Worm (Caenorhabditis elegans) whole organism, L1 larva: Measurements from ENCODE around the gene vha-13.
A peak's percentile ranks its signal among the peaks of the same experiment; 100 is the strongest.

ENCODE experiments used
- C04F5.9 ChIP-seq: sonication (generic microtip); optimal IDR thresholded peaks from 2 replicates; lab custom pipeline; 2016; ENCODE audit warnings: missing genetic modification characterization, missing compliant biosample characterization
- F16B12.6 ChIP-seq: fragments of 150-350 bp; optimal IDR thresholded peaks from 2 replicates; lab custom pipeline; 2014; ENCODE audit warnings: missing biosample characterization, missing genetic modification characterization
- blmp-1 ChIP-seq: fragments of 150-350 bp; optimal IDR thresholded peaks from 2 replicates; lab custom pipeline; 2014; ENCODE audit warnings: missing biosample characterization, missing genetic modification characterization
- ceh-8 ChIP-seq: fragments of 200-800 bp; sonication (Bioruptor generic); optimal IDR thresholded peaks from 2 replicates; lab custom pipeline; 2018; ENCODE audit warnings: mild to moderate bottlenecking, missing genetic modification characterization, moderate library complexity, missing compliant biosample characterization
- ceh-82 ChIP-seq, 3 experiments: fragments of 150-350 bp in 1 of 3; sonication (generic microtip) in 2 of 3; optimal IDR thresholded peaks; 2 replicates each; lab custom pipeline; 2014 to 2017; ENCODE audit warnings: missing biosample characterization in 3 of 3, missing genetic modification characterization in 3 of 3
- dpl-1 ChIP-seq, 3 experiments: fragments of 150-350 bp in 2 of 3; sonication (generic microtip) in 1 of 3; optimal IDR thresholded peaks; 2 replicates each; lab custom pipeline; 2014 to 2017; ENCODE audit warnings: missing biosample characterization in 3 of 3, missing genetic modification characterization in 3 of 3, missing genetic modification reagents in 3 of 3
- efl-1 ChIP-seq, 4 experiments: fragments of 150-350 bp; optimal IDR thresholded peaks in 3 of 4; peaks in 1 of 4; 1 replicate in 1 of 4; 2 replicates in 3 of 4; lab custom pipeline; 2014; ENCODE audit warnings: missing biosample characterization in 2 of 4, missing genetic modification characterization in 2 of 4, missing genetic modification reagents in 2 of 4
- efl-3 ChIP-seq: fragments of 200-800 bp; sonication (Bioruptor generic); optimal IDR thresholded peaks from 2 replicates; lab custom pipeline; 2018; ENCODE audit warnings: mild to moderate bottlenecking, missing genetic modification characterization, missing compliant biosample characterization
- fkh-8 ChIP-seq: sonication (generic microtip); optimal IDR thresholded peaks from 2 replicates; lab custom pipeline; 2016; ENCODE audit warnings: mild to moderate bottlenecking, missing genetic modification characterization, missing compliant biosample characterization
- fos-1 ChIP-seq: fragments of 150-350 bp; optimal IDR thresholded peaks from 2 replicates; lab custom pipeline; 2014; ENCODE audit warnings: missing biosample characterization, missing genetic modification characterization
- grh-1 ChIP-seq: fragments of 200-800 bp; sonication (Bioruptor generic); IDR thresholded peaks from 2 replicates; pipeline ENCODE4 v1.3.6; 2022; ENCODE audit warnings: missing genetic modification reagents, missing genetic modification characterization, missing compliant biosample characterization
- hlh-17 ChIP-seq: fragments of 200-800 bp; sonication (Bioruptor generic); optimal IDR thresholded peaks from 2 replicates; lab custom pipeline; 2018; ENCODE audit warnings: missing genetic modification characterization, mild to moderate bottlenecking, missing compliant biosample characterization, moderate library complexity, borderline replicate concordance
- jun-1 ChIP-seq: fragments of 150-350 bp; optimal IDR thresholded peaks from 2 replicates; lab custom pipeline; 2014; ENCODE audit warnings: missing biosample characterization, missing genetic modification reagents, missing genetic modification characterization
- lin-14 ChIP-seq: fragments of 200-800 bp; sonication (Bioruptor generic); optimal IDR thresholded peaks from 2 replicates; lab custom pipeline; 2018; ENCODE audit warnings: mild to moderate bottlenecking, missing genetic modification characterization, moderate library complexity, missing compliant biosample characterization
- lin-35 ChIP-seq, 2 experiments: fragments of 150-350 bp; optimal IDR thresholded peaks; 2 replicates each; lab custom pipeline; 2014; ENCODE audit warnings: missing biosample characterization in 2 of 2, missing genetic modification characterization in 2 of 2, missing genetic modification reagents in 2 of 2
- lir-3 ChIP-seq: sonication (generic microtip); optimal IDR thresholded peaks from 2 replicates; lab custom pipeline; 2016; ENCODE audit warnings: mild to moderate bottlenecking, missing genetic modification characterization, moderate library complexity, missing compliant biosample characterization; ENCODE audit not compliant: poor library complexity
- lsy-2 ChIP-seq, 2 experiments: fragments of 150-350 bp; optimal IDR thresholded peaks; 2 replicates each; lab custom pipeline; 2014; ENCODE audit warnings: missing biosample characterization in 2 of 2, missing genetic modification characterization in 2 of 2
- mdl-1 ChIP-seq, 2 experiments: fragments of 150-350 bp; optimal IDR thresholded peaks; 2 replicates each; lab custom pipeline; 2014 to 2017; ENCODE audit warnings: missing biosample characterization in 2 of 2, missing genetic modification characterization in 2 of 2, inconsistent platforms in 1 of 2
- mep-1 ChIP-seq: fragments of 150-350 bp; optimal IDR thresholded peaks from 2 replicates; lab custom pipeline; 2014; ENCODE audit warnings: missing biosample characterization, missing genetic modification characterization
- nhr-19 ChIP-seq: fragments of 200-800 bp; sonication (Bioruptor generic); conservative IDR thresholded peaks from 2 replicates; pipeline ENCODE4 v1.3.6; 2022; ENCODE audit warnings: missing genetic modification characterization, missing compliant biosample characterization
- nhr-20 ChIP-seq: sonication (generic microtip); optimal IDR thresholded peaks from 2 replicates; lab custom pipeline; 2016; ENCODE audit warnings: mild to moderate bottlenecking, missing genetic modification characterization, missing compliant biosample characterization
- nhr-47 ChIP-seq: sonication (generic microtip); optimal IDR thresholded peaks from 2 replicates; lab custom pipeline; 2016; ENCODE audit warnings: mild to moderate bottlenecking, missing genetic modification characterization, moderate library complexity, missing compliant biosample characterization
- nhr-71 ChIP-seq: sonication (generic microtip); optimal IDR thresholded peaks from 2 replicates; lab custom pipeline; 2016; ENCODE audit warnings: mild to moderate bottlenecking, missing genetic modification characterization, moderate library complexity, missing compliant biosample characterization
- nhr-84 ChIP-seq: sonication (generic microtip); optimal IDR thresholded peaks from 2 replicates; lab custom pipeline; 2017; ENCODE audit warnings: missing biosample characterization, missing genetic modification characterization
- nhr-90 ChIP-seq: sonication (generic microtip); optimal IDR thresholded peaks from 2 replicates; lab custom pipeline; 2016; ENCODE audit warnings: mild to moderate bottlenecking, missing genetic modification characterization, missing compliant biosample characterization; ENCODE audit not compliant: poor library complexity
- pag-3 ChIP-seq: sonication (generic microtip); optimal IDR thresholded peaks from 2 replicates; lab custom pipeline; 2017; ENCODE audit warnings: missing genetic modification characterization, mild to moderate bottlenecking, missing compliant biosample characterization, antibody characterized with exemption, borderline replicate concordance; ENCODE audit not compliant: insufficient read depth
- rnt-1 ChIP-seq: sonication (generic microtip); optimal IDR thresholded peaks from 2 replicates; lab custom pipeline; 2016; ENCODE audit warnings: mild to moderate bottlenecking, missing genetic modification characterization, moderate library complexity, missing compliant biosample characterization
- snpc-4 ChIP-seq: fragments of 150-350 bp; optimal IDR thresholded peaks from 2 replicates; lab custom pipeline; 2014; ENCODE audit warnings: missing biosample characterization, missing genetic modification characterization
- snu-23 ChIP-seq: sonication (generic microtip); optimal IDR thresholded peaks from 2 replicates; lab custom pipeline; 2016; ENCODE audit warnings: missing genetic modification characterization, missing compliant biosample characterization
- sox-4 ChIP-seq: sonication (generic microtip); optimal IDR thresholded peaks from 2 replicates; lab custom pipeline; 2016; ENCODE audit warnings: missing genetic modification characterization, missing compliant biosample characterization
- swsn-7 ChIP-seq: sonication (generic microtip); optimal IDR thresholded peaks from 2 replicates; lab custom pipeline; 2016; ENCODE audit warnings: missing genetic modification characterization, missing compliant biosample characterization
- tbx-2 ChIP-seq: sonication (generic microtip); optimal IDR thresholded peaks from 2 replicates; lab custom pipeline; 2016; ENCODE audit warnings: missing genetic modification characterization, missing compliant biosample characterization
- unc-62 ChIP-seq: fragments of 150-350 bp; optimal IDR thresholded peaks from 2 replicates; lab custom pipeline; 2014; ENCODE audit warnings: missing biosample characterization, missing genetic modification reagents, missing genetic modification characterization
- unc-86 ChIP-seq: sonication (generic microtip); optimal IDR thresholded peaks from 2 replicates; lab custom pipeline; 2016; ENCODE audit warnings: missing genetic modification characterization, missing compliant biosample characterization

The vha-13 gene

ce11 chrV:14319101-14319781 lies 32.3 kb upstream of the vha-13 start, which contains the start of gene F47B8.13:
Gene F47B8.13, minus strand, starts transcription at chrV:14319731.
- TF ChIP-seq ceh-8 (GFP tag; lab: Kevin White, UChicago) (peak; percentile 40), fos-1 (tag; lab: Kevin White, UChicago) (no peak)

ce11 chrV:14320246-14320645 lies 31.3 kb upstream of the vha-13 start, which contains the start of gene F47B8.14:
Gene F47B8.14, plus strand, starts transcription at chrV:14320546.
- TF ChIP-seq efl-3 (GFP tag; lab: Kevin White, UChicago) (no peak), unc-86 (tag; lab: Kevin White, UChicago) (no peak), tbx-2 (no peak), ceh-82 (tag; optimal IDR thresholded peaks at IDR 0.05; lab: Kevin White, UChicago) (no peak), C04F5.9 (tag; lab: Kevin White, UChicago) (no peak)
- TF ChIP-seq, all 84 proteins: peak for 0

- TF ChIP-seq unc-62 (no peak), hlh-17 (GFP tag; lab: Kevin White, UChicago) (no peak), efl-1 (optimal IDR thresholded peaks at IDR 0.05; lab: Kevin White, UChicago) (no peak), efl-1 (GFP tag; optimal IDR thresholded peaks at IDR 0.05 in 1 of 2; lab: Kevin White, UChicago) (peak in 1 of 2 experiments; percentile 61), nhr-84 (no peak), dpl-1 (GFP tag; optimal IDR thresholded peaks at IDR 0.05; lab: Kevin White, UChicago) (no peak)
- TF ChIP-seq, all 84 proteins: peak for 1
These were observed 30.7 kb upstream of the vha-13 start for ce11 chrV:14320730-14321319.

ce11 chrV:14322743-14323142 lies 28.8 kb upstream of the vha-13 start, which contains the start of gene F47B8.3:
Gene F47B8.3, minus strand, starts transcription at chrV:14323003.
- TF ChIP-seq sox-4 (tag; lab: Kevin White, UChicago) (no peak), tbx-2 (no peak), fos-1 (tag; lab: Kevin White, UChicago) (peak; percentile 22), snpc-4 (peak; percentile 55), F16B12.6 (no peak), nhr-19 (GFP tag; lab: Robert Waterston, UW) (peak; percentile 20; the same call in 1 of the 2 replicates), efl-1 (optimal IDR thresholded peaks at IDR 0.05; lab: Kevin White, UChicago) (peak; percentile 61 to 82), efl-1 (GFP tag; optimal IDR thresholded peaks at IDR 0.05 in 1 of 2; lab: Kevin White, UChicago) (peak; percentile 37 to 60), grh-1 (GFP tag; lab: Robert Waterston, UW) (no peak), snu-23 (GFP tag; lab: Kevin White, UChicago) (peak; percentile 68), blmp-1 (tag; lab: Kevin White, UChicago) (peak; percentile 50), nhr-20 (peak; percentile 53), mdl-1 (tag; optimal IDR thresholded peaks at IDR 0.05; lab: Kevin White, UChicago) (peak in 1 of 2 experiments; percentile 59), jun-1 (tag; lab: Kevin White, UChicago) (no peak), dpl-1 (GFP tag; optimal IDR thresholded peaks at IDR 0.05; lab: Kevin White, UChicago) (peak; percentile 20 to 43 (median 23)), nhr-47 (peak; percentile 51), lin-35 (GFP tag; optimal IDR thresholded peaks at IDR 0.05; lab: Kevin White, UChicago) (peak; percentile 52 to 57), swsn-7 (tag; lab: Kevin White, UChicago) (peak; percentile 40), mep-1 (tag; lab: Kevin White, UChicago) (peak; percentile 77), pag-3 (tag; lab: Kevin White, UChicago) (peak; percentile 93), lsy-2 (tag; optimal IDR thresholded peaks at IDR 0.05; lab: Kevin White, UChicago) (peak; percentile 19 to 60), ceh-82 (tag; optimal IDR thresholded peaks at IDR 0.05; lab: Kevin White, UChicago) (peak in 2 of 3 experiments; percentile 17 to 19), lir-3 (tag; lab: Kevin White, UChicago) (peak; percentile 9), lin-14 (GFP tag; lab: Kevin White, UChicago) (peak; percentile 92), nhr-84 (no peak), nhr-90 (peak; percentile 1), nhr-71 (peak; percentile 62), rnt-1 (peak; percentile 47), fkh-8 (tag; lab: Kevin White, UChicago) (peak; percentile 85), ceh-8 (GFP tag; lab: Kevin White, UChicago) (no peak)
- TF ChIP-seq, all 84 proteins: peak for 22
